Fruit fly (Drosophila melanogaster): ENCODE data around the gene CoRest.

Gene CoRest

DNA sequence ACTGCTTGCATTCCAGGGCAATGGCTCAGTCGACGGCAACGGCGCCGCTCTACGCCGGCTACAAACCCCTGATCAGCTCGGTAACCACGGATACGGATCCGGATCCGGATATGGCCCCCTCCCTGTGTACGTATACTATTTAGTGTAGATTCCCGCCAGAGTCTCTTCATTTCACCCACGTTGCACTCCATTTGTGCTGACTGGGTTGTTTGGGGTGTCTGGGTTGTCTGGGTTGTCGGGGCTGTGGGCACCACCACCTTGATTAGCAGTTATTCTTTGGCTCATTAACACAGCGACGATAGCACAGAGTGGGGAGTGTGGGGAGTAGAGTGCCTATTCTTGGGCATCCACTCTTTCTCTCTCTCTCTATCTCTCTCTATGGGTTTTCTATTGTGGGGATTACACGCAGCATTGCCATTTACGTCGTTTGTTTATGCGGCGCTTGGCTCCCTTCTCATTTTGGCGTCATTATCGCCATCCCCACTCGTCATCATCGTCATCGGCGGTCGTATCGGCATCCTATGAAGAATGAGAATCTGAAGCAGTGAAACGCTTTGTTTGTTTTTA is 22.9 kb upstream of the CoRest start:
- TF ChIP-seq CG8478 (optimal IDR thresholded peaks at IDR 0.05) (no peak), CTCF (optimal IDR thresholded peaks at IDR 0.05) (no peak)

DNA sequence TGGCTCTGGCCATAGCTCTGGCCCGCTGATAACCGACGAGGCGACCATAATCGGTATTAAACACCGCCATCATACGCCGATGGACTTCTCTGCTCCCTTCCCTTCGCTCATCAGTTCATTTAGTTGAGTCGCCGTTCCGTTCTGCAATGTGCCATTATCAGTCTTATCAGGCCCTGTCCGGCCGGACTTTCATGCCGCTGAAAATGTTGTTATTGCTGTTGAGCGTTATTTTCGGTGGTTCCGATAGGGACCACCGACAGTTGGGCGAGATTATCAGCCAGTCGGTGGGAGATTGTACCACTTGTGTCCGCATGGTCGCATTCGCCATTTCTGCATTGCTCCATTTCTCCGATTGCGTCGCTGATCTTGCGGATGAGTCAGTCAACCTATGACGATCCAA is 20.5 kb upstream of the CoRest start:
- no peak for TF ChIP-seq CTCF (optimal IDR thresholded peaks at IDR 0.05)
- no peak for TF ChIP-seq CG8478 (optimal IDR thresholded peaks at IDR 0.05)

DNA sequence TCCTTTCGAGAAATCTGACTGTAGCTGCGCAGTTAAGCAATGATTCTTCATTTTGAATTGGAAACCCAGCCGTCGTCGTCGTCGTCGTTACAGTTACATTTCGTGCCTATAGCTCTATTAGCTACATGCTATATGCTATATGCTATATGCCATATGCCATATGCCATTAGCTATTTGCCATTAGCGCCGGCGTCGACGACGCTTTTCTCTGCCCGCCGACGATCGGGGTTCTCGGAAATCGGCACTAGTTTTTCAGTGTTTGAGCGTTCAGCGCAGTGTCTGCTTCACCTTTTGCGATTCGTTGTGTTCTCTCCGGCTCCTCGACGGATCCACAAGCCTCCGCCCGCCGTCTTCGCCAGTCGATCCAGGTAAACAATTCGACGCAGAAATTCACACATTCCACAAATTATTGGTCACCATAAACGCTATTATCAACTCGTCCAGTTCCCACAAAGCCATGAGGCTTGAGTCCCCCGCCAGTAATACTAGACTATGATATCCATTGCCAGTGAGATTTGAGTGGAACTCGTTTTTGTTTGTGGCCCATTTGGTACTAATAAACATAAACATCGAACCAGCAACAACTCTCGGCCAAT is 17.5 kb upstream of the CoRest start:
- no peak for TF ChIP-seq CG8478 (optimal IDR thresholded peaks at IDR 0.05)
- TF ChIP-seq CTCF (optimal IDR thresholded peaks at IDR 0.05): no peak

DNA sequence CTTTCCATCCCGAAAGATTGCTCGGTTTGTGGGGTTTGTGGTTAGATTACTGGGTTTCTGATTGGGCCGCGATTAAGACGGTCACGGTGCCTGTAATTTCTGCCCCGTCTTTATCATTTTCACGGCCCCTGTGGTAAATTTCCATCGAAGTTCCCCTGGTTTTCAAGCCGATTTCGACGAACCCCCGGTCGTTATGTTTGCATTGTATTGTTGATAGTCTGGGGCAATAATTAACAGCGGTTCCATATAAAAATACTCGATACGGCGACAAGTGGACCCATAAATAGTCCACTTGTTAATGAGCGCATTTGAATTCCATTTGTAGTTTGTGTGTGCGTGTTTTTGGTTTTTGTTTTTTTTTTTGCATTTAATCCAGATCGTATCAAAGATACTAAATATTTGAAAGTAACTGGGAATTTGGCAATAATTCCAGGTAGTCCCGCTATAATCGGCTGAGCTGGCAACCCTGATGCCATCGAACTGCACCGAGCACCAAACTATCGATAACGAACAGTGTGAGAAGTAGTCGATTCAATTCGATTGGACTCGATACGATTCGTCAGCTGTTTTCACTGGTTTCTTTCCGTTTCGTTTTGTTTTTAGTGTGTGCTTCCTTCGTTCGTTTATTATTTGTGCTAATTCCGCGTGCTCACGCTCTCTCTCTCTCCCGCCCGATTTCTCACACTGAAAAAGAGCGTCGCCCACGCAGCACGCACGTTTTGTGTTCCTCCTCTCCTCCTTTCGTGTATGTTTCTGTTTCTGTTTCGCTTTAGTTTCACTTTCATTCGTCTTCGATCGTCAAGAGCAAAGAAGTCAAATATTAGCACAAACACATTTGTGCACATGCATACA is 16.2 kb upstream of the CoRest start:
- peak; percentile 36 to 46 for TF ChIP-seq CTCF (optimal IDR thresholded peaks at IDR 0.05)
- no peak for TF ChIP-seq CG8478 (optimal IDR thresholded peaks at IDR 0.05)

DNA sequence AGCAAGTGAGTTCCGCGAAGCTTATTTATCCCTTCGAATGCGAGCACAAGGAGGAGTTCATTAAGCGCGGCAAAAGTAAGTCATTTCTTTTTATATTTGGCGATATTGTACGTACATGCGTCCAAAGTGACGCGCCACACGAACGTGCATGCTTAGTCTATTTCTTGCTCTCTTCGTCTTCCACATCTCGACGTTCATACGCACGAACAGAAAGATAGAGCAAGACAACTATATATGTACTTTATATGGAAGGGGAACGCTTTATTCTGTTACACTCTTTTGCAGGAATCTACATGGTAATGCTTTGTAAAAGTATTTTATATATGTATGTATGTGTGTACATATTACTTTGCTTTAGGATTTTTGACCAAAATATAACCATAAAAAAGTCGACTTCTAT is 11.5 kb upstream of the CoRest start:
- TF ChIP-seq CTCF (optimal IDR thresholded peaks at IDR 0.05) (no peak), CG8478 (optimal IDR thresholded peaks at IDR 0.05) (no peak)

DNA sequence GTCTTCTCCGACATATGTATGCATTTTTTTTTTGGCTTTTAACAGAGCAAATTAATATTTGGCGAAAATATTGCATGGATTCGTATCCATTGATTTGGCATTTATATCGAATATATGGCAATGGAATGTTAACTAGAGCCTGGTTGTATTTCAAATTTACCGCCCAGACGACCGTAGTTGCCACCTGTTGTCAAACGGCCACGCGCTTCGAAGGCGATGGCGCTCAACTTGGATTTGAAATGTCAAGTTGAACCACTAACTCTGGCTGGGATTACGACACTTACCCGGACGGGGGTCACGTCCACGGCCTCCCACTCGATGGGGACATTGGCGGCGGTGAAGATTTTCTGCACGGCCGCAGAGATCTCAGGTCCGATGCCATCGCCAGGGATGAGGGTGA is 1.4 kb upstream of the CoRest start:
- TF ChIP-seq CG8478 (optimal IDR thresholded peaks at IDR 0.05) (no peak), CTCF (optimal IDR thresholded peaks at IDR 0.05) (peak in 1 of 2 experiments; percentile 11)

DNA sequence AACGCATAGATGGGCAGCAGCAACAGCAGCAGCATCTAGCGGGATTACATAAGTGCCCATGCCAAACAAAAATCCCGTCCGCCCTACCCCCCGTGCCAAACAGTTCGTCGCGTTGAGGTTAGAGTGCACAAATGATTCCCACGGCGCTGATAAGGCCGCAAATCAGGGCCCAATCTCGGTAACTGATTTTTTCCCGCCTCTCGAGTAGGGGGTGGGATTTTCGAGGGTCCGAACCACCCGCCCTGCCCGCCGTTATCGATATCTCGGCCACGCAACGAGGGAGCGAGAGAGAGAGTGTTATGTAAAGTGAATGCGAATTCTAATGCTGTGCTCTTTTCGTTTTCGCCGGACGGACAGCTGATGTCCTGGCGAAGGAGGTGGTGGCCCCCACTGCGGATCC is 841 bp upstream of the CoRest start:
- TF ChIP-seq CTCF (optimal IDR thresholded peaks at IDR 0.05): no peak
- TF ChIP-seq CG8478 (optimal IDR thresholded peaks at IDR 0.05): no peak

DNA sequence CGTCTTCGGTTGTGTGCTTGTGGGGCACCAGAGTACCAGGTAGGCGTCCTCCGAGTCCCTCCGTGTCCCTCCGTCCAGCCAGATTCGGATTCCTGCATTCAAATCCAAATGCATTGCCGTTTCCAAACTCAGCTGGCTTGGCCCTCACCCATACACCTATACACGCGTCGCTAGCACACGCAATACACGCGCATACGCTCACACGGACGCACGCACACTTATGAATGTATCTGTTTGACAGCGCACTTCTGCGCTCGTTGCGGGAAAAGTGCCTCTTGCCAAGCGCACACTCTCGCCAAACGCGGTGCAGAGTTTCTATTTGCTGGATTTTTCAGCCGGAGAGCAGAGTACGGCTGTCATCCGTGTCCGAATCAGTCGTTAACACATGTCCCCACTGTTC is 868 bp downstream of the CoRest start:
- no peak for TF ChIP-seq CG8478 (optimal IDR thresholded peaks at IDR 0.05)
- no peak for TF ChIP-seq CTCF (optimal IDR thresholded peaks at IDR 0.05)

DNA sequence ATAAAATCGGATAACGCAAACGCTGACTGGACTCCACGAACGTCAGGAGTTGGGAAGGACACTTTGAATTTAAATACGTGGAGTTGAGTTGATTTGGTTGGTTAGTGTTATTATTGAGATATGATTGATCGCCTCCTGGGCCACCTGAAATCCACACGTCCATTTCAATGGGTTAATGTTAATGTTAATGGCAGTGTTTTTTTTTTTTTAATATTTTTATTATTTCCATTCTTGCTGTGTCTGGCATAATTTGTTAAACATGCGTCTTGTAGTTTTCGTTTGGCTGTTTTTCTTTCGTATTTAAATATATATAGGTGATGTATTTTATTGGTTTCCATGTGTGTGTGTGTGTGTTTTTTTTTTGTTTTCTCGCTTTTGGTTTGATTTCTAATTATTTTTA is 9.9 kb downstream of the CoRest start, which contains the start of gene CG12231:
Gene CG12231 (minus strand): TSS at position 101 of the 400 bp plus-strand sequence.
- TF ChIP-seq CTCF (optimal IDR thresholded peaks at IDR 0.05) (no peak), CG8478 (optimal IDR thresholded peaks at IDR 0.05) (no peak)

DNA sequence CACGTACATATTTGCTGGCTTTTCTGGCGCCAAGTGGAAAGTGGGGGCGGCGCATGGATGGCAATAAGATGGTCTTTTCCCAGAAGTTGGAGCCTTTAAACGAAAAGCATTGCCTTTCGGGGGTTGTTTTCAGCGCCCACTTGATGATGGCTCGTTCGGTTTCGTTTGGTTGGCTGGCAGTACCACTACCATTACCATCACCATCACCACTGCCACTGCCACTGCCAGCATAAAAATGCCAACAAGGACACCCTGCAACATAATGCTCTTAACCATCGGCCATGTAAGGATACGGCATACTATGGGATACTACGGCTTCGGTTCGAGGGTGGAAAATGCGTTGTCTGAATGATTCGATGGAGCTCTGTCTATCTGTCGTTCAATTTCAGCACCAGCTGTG is 13.7 kb downstream of the CoRest start:
- TF ChIP-seq CG8478 (optimal IDR thresholded peaks at IDR 0.05): no peak
- TF ChIP-seq CTCF (optimal IDR thresholded peaks at IDR 0.05): no peak

DNA sequence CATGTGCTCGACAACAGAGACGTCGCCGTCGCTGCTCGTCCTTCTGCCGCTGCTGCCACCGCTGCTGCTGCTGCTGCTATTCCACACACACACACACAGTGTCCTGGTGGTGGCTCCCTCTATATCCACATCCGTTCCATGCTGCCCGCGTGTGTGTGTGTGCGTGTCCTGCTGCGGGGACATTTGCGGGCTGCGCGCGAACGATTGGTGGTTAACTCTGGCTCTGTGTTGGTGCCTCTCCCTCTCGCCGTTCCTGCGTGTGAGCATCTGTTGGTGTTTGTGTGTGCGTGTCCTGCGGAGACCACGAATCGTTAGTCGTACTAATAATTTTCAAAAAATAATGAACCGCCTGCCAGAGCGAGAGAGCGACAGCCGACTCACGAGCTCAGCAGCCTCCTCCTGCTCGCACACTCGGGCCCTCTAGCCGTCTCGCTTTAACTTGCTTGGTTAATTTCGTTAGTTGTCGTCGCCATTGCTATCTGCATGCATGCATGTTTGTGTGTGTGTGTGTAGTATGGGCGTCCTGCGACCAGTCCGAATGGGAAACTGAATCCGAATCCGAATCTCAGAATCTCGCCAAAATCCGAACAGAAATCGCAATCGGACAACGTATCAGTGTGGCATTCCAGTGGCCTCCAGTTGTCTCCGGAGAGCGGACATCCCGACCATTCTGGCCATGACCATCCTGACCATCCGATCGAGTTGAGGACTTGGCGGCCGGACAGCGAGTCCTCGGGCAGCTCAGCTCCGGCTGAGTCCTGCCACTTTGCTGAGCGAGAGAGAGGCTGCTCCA is 24.3 kb downstream of the CoRest start:
- no peak for TF ChIP-seq CG8478 (optimal IDR thresholded peaks at IDR 0.05)
- TF ChIP-seq CTCF (optimal IDR thresholded peaks at IDR 0.05): peak; percentile 64 to 80

DNA sequence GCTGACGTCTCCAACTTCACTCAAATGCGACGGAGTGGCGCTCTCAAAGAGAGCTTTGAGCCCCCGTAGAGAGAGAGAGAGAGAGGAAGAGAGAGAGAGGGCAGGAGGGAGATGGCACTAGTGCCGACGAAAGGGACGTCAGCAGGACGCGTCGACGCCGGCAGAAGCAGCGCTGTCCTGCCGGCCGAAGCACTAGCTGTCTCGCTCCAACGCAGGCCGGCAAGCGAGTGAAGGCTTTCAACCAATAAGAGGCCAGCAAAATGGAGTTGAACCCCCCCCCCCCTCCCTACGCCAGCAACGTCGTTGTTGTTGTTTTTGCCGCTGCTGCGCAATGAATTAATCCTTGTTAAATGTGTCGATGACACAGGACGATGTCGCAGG is 24.9 kb downstream of the CoRest start:
- TF ChIP-seq CTCF (optimal IDR thresholded peaks at IDR 0.05): peak in 1 of 2 experiments; percentile 49
- no peak for TF ChIP-seq CG8478 (optimal IDR thresholded peaks at IDR 0.05)

DNA sequence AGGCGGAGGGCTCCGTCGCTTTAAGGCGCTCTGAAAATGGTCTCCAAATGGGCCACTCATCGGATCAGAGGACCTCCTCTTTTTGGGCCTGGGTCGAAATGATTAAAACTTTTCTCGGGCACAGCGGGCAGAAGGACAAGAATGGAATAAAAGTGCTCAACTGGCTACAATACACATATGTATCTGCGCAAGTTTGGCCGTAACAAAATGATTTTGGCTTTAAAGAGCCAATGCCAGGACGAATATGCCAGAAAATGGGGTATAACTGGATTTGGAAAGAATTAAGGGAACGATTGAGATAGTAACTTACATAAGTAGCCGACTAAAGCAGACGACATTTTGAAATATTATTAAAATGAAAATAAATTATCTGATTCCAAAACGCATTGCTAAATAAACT is 25.7 kb downstream of the CoRest start, which contains the start of gene CG32532:
Gene CG32532 (minus strand): TSS at position 101 of the 400 bp plus-strand sequence.
- TF ChIP-seq CG8478 (optimal IDR thresholded peaks at IDR 0.05): no peak
- no peak for TF ChIP-seq CTCF (optimal IDR thresholded peaks at IDR 0.05)

DNA sequence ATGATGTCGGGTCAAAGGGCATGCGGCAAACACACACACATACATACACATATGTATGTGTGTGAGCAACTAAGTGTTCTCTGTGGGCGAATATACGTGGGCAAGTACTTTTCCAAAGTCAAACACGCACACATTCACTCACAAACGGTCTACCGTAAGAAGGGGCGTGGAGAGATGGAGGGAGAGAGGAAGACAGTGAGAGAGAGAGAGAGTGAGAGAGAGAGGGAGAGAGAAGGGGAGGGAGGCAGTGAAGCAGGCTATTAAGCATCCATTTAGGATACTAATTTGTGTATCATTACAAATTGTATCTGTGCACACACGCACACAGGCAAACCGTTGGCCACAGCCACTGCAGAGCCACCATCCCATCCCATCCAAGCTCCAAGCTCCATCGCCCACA is 26.7 kb downstream of the CoRest start:
- TF ChIP-seq CG8478 (optimal IDR thresholded peaks at IDR 0.05) (no peak), CTCF (optimal IDR thresholded peaks at IDR 0.05) (no peak)

DNA sequence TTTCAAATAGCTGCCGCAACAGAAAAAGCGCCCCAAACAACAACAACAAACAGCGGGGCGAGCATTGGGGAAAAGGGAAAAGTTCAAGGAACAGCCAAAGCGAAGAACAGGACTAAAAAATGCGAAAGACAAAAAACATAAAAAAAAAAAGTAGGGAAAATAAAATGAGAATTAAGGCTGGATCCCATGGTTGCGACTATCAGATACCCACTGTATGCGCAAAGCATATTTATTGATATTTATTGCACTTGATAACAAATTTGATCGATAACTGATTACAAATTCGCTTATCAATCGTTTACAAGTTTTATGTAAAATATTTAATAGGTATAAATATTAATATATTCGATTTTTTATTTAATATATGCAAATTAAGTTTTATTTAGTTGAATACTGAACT is 27.8 kb downstream of the CoRest start:
- TF ChIP-seq CTCF (optimal IDR thresholded peaks at IDR 0.05): no peak
- no peak for TF ChIP-seq CG8478 (optimal IDR thresholded peaks at IDR 0.05)
